Fruit fly (Drosophila melanogaster): Measurements from ENCODE around the gene CG34347.

DNA sequence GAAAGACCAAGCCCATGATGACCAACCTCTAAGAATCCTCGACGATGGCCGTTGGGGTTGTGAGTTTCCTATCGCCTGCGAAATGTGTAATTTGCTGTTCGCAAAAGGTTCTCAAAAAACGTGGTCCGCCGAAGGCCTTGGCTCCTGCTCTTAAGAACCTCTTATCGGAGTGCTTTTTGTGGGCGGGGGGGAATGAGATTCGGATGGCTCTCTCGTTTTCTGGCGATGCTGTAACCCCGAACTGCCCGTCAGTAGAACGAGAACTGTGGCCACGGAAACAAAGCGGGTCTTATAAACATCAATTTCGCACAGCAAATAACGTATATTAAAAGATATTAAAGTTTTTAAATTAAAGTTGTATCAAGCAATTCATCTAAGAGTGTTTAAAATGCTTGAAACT is 70.9 kb downstream of the CG34347 start, which contains the start of gene CG1607:
- TF ChIP-seq usp (GFP tag; optimal IDR thresholded peaks at IDR 0.05), result no peak
- TF ChIP-seq EcR (GFP tag; optimal IDR thresholded peaks at IDR 0.05), result no peak

Measured in whole organism.